Fruit fly (Drosophila melanogaster) whole organism, prepupa: ENCODE measurements around the gene Syx5.

Experiments used
- Blimp-1 ChIP-seq: fragments of 200-800 bp; sonication (Bioruptor generic); optimal IDR thresholded peaks from 3 replicates; lab custom pipeline; 2017; ENCODE audit warnings: missing biosample characterization, missing genetic modification characterization, mild to moderate bottlenecking, moderate library complexity, missing genetic modification reagents
- CG10631 ChIP-seq: fragments of 200-800 bp; sonication (Bioruptor generic); optimal IDR thresholded peaks from 2 replicates; lab custom pipeline; 2016; ENCODE audit warnings: missing biosample characterization, missing genetic modification characterization
- CG11294 ChIP-seq: fragments of 200-800 bp; sonication (Bioruptor generic); IDR thresholded peaks from 2 replicates; pipeline ENCODE4 v1.3.6; 2022; ENCODE audit warnings: missing biosample characterization, missing genetic modification characterization
- CG11762 ChIP-seq: fragments of 200-800 bp; sonication (Bioruptor generic); optimal IDR thresholded peaks from 3 replicates; lab custom pipeline; 2016; ENCODE audit warnings: missing biosample characterization, missing genetic modification characterization; ENCODE audit not compliant: insufficient read depth
- CG11902 ChIP-seq: fragments of 200-800 bp; sonication (Bioruptor generic); optimal IDR thresholded peaks from 3 replicates; lab custom pipeline; 2016; ENCODE audit warnings: missing biosample characterization, missing genetic modification characterization
- CG15336 ChIP-seq: fragments of 200-800 bp; sonication (Bioruptor generic); IDR thresholded peaks from 2 replicates; pipeline ENCODE4 v1.3.6; 2022; ENCODE audit warnings: missing biosample characterization, missing genetic modification characterization
- CG1621 ChIP-seq: fragments of 200-800 bp; sonication (Bioruptor generic); optimal IDR thresholded peaks from 3 replicates; lab custom pipeline; 2018; ENCODE audit warnings: missing biosample characterization, mild to moderate bottlenecking, missing genetic modification characterization
- CG16779 ChIP-seq: fragments of 200-800 bp; sonication (Bioruptor generic); optimal IDR thresholded peaks from 3 replicates; lab custom pipeline; 2017; ENCODE audit warnings: missing biosample characterization, mild to moderate bottlenecking, missing genetic modification characterization
- CG3032 ChIP-seq: fragments of 200-800 bp; optimal IDR thresholded peaks from 2 replicates; lab custom pipeline; 2019; ENCODE audit warnings: missing biosample characterization, mild to moderate bottlenecking, missing genetic modification characterization, moderate library complexity
- CG31627 ChIP-seq: fragments of 200-800 bp; sonication (Bioruptor generic); optimal IDR thresholded peaks from 3 replicates; lab custom pipeline; 2016; ENCODE audit warnings: missing biosample characterization, missing genetic modification characterization
- CG34406 ChIP-seq: fragments of 200-800 bp; sonication (Bioruptor generic); optimal IDR thresholded peaks from 3 replicates; lab custom pipeline; 2016; ENCODE audit warnings: missing biosample characterization, missing genetic modification characterization
- CG3919 ChIP-seq: fragments of 200-800 bp; sonication (Bioruptor generic); optimal IDR thresholded peaks from 3 replicates; lab custom pipeline; 2016; ENCODE audit warnings: missing biosample characterization, missing genetic modification characterization
- CG4318 ChIP-seq: fragments of 200-800 bp; sonication (Bioruptor generic); optimal IDR thresholded peaks from 3 replicates; lab custom pipeline; 2017; ENCODE audit warnings: missing biosample characterization, mild to moderate bottlenecking, missing genetic modification characterization
- CG6163 ChIP-seq: fragments of 200-800 bp; sonication (Bioruptor generic); IDR thresholded peaks from 3 replicates; pipeline ENCODE4 v1.3.6; 2022; ENCODE audit warnings: missing biosample characterization, missing genetic modification characterization
- CG6276 ChIP-seq: fragments of 200-800 bp; sonication (Bioruptor generic); optimal IDR thresholded peaks from 2 replicates; lab custom pipeline; 2017; ENCODE audit warnings: missing biosample characterization, mild to moderate bottlenecking, missing genetic modification characterization
- CG6808 ChIP-seq: fragments of 200-800 bp; sonication (Bioruptor generic); optimal IDR thresholded peaks from 3 replicates; lab custom pipeline; 2017; ENCODE audit warnings: missing biosample characterization, missing genetic modification characterization, mild to moderate bottlenecking, moderate library complexity, missing genetic modification reagents
- CG6854 ChIP-seq: fragments of 200-800 bp; sonication (Bioruptor generic); optimal IDR thresholded peaks from 2 replicates; lab custom pipeline; 2017; ENCODE audit warnings: missing biosample characterization, mild to moderate bottlenecking, missing genetic modification characterization
- CG8119 ChIP-seq: fragments of 200-800 bp; sonication (Bioruptor generic); IDR thresholded peaks from 3 replicates; pipeline ENCODE4 v1.3.6; 2022; ENCODE audit warnings: missing biosample characterization, missing genetic modification characterization
- CG8319 ChIP-seq: fragments of 200-800 bp; sonication (Bioruptor generic); optimal IDR thresholded peaks from 3 replicates; lab custom pipeline; 2016; ENCODE audit warnings: missing biosample characterization, missing genetic modification characterization
- CG8632 ChIP-seq: fragments of 200-800 bp; sonication (Bioruptor generic); optimal IDR thresholded peaks from 3 replicates; lab custom pipeline; 2016; ENCODE audit warnings: missing biosample characterization, missing genetic modification characterization
- CG9139 ChIP-seq: fragments of 200-800 bp; sonication (Bioruptor generic); optimal IDR thresholded peaks from 3 replicates; lab custom pipeline; 2017; ENCODE audit warnings: missing biosample characterization, mild to moderate bottlenecking, missing genetic modification characterization
- Eip75B ChIP-seq: fragments of 200-800 bp; sonication (Bioruptor generic); optimal IDR thresholded peaks from 3 replicates; lab custom pipeline; 2016; ENCODE audit warnings: missing biosample characterization, missing genetic modification characterization
- Ets21C ChIP-seq: fragments of 200-800 bp; sonication (Bioruptor generic); optimal IDR thresholded peaks from 3 replicates; lab custom pipeline; 2016; ENCODE audit warnings: missing biosample characterization, missing genetic modification characterization
- Lpt ChIP-seq: fragments of 200-800 bp; sonication (Bioruptor generic); optimal IDR thresholded peaks from 3 replicates; lab custom pipeline; 2016; ENCODE audit warnings: missing biosample characterization, missing genetic modification characterization
- Met ChIP-seq: fragments of 200-800 bp; sonication (Bioruptor generic); optimal IDR thresholded peaks from 3 replicates; lab custom pipeline; 2016; ENCODE audit warnings: missing biosample characterization, missing genetic modification characterization
- OdsH ChIP-seq: fragments of 200-800 bp; sonication (Bioruptor generic); optimal IDR thresholded peaks from 3 replicates; lab custom pipeline; 2016; ENCODE audit warnings: missing biosample characterization, missing genetic modification characterization
- Sox102F ChIP-seq: fragments of 200-800 bp; sonication (Bioruptor generic); optimal IDR thresholded peaks from 2 replicates; lab custom pipeline; 2016; ENCODE audit warnings: missing biosample characterization, mild to moderate bottlenecking, missing genetic modification characterization
- Sox14 ChIP-seq: fragments of 200-800 bp; sonication (Bioruptor generic); optimal IDR thresholded peaks from 3 replicates; lab custom pipeline; 2016; ENCODE audit warnings: missing biosample characterization, missing genetic modification characterization
- achi ChIP-seq: fragments of 200-800 bp; sonication (Bioruptor generic); optimal IDR thresholded peaks from 3 replicates; lab custom pipeline; 2016; ENCODE audit warnings: missing biosample characterization, missing genetic modification characterization
- cyc ChIP-seq: fragments of 200-800 bp; sonication (Bioruptor generic); optimal IDR thresholded peaks from 3 replicates; lab custom pipeline; 2016; ENCODE audit warnings: missing biosample characterization, missing genetic modification characterization
- dac ChIP-seq: fragments of 200-800 bp; sonication (Bioruptor generic); optimal IDR thresholded peaks from 2 replicates; lab custom pipeline; 2017; ENCODE audit warnings: missing biosample characterization, mild to moderate bottlenecking, missing genetic modification characterization
- dsx ChIP-seq: fragments of 200-800 bp; optimal IDR thresholded peaks from 3 replicates; lab custom pipeline; 2019; ENCODE audit warnings: missing biosample characterization, mild to moderate bottlenecking, missing genetic modification characterization, moderate library complexity; ENCODE audit not compliant: poor library complexity, severe bottlenecking
- eg ChIP-seq: fragments of 200-800 bp; sonication (Bioruptor generic); IDR thresholded peaks from 3 replicates; pipeline ENCODE4 v1.3.6; 2022; ENCODE audit warnings: missing biosample characterization, missing genetic modification characterization
- esn ChIP-seq: fragments of 200-800 bp; sonication (Bioruptor generic); optimal IDR thresholded peaks from 2 replicates; lab custom pipeline; 2016; ENCODE audit warnings: missing biosample characterization, mild to moderate bottlenecking, missing genetic modification characterization, moderate library complexity
- fd59A ChIP-seq: fragments of 200-800 bp; sonication (Bioruptor generic); optimal IDR thresholded peaks from 2 replicates; lab custom pipeline; 2017; ENCODE audit warnings: missing biosample characterization, mild to moderate bottlenecking, missing genetic modification characterization, missing genetic modification reagents
- fd85E ChIP-seq: fragments of 200-800 bp; sonication (Bioruptor generic); optimal IDR thresholded peaks from 3 replicates; lab custom pipeline; 2016; ENCODE audit warnings: missing biosample characterization, missing genetic modification characterization
- lz ChIP-seq: fragments of 200-800 bp; sonication (Bioruptor generic); optimal IDR thresholded peaks from 3 replicates; lab custom pipeline; 2016; ENCODE audit warnings: missing biosample characterization, missing genetic modification characterization
- spab ChIP-seq: fragments of 200-800 bp; sonication (Bioruptor generic); optimal IDR thresholded peaks from 2 replicates; lab custom pipeline; 2017; ENCODE audit warnings: missing biosample characterization, mild to moderate bottlenecking, missing genetic modification characterization, missing genetic modification reagents
- ss ChIP-seq, 2 experiments: fragments of 200-800 bp; sonication (Bioruptor generic); optimal IDR thresholded peaks; 2 replicates in 1 of 2; 3 replicates in 1 of 2; lab custom pipeline; 2017 to 2018; ENCODE audit warnings: mild to moderate bottlenecking in 2 of 2, missing biosample characterization in 2 of 2, missing genetic modification characterization in 2 of 2, moderate library complexity in 1 of 2
- svp ChIP-seq: fragments of 200-800 bp; sonication (Bioruptor generic); peaks from one replicate; lab custom pipeline; 2016; ENCODE audit warnings: missing biosample characterization, missing genetic modification characterization

Syx5 gene

DNA sequence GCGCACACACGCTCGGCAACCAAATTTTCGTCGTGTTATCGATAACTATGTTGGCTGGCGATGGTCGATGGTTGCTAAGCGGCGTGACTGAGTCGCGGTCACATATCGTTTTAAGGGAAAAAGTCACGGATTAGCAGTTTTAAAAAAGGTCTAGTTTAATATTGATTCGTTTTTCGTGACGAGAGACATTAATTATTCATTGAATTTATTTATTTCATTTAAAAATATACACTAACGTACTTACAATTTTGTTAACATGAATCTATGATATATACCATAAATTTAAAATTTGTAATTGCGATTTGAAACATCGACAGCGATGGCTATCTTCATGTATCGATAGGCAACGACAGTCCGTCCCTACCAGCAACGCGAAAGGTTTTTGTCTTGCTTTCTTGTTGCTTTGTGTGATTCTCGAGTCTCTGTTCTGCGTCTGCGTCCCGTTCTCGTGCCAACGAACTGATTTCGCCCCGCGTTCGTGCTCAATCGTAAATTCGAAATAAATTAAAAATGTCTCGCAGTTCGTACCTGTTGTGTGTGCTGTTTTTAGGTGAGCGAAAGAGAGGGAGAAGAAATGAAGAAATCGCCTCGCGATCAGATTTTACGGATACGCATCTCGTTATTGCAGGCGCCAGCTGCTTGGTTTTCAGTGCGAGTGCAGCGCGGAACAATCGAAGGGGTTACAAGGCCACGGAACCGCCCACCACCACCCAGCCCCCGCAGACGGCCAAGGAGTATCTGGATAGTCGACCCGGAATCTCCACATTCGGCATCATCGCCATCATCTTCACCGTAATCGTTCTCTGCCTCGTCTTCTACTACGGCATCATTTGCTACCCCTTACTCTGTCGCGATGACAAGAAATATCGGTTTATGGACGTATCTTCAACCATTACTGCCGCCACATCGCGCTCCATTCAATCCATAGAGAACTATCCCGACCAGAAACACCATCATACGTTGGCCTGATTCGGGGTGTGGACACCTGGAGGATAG lies 45.7 kb downstream of the Syx5 start, which contains the start of the genes Hyls1, chif and CG4455 (continued):
- TF ChIP-seq fd59A (no peak), CG8632 (no peak), OdsH (GFP tag; lab: Kevin White, UChicago) (peak; percentile 31), CG16779 (tag; lab: Kevin White, UChicago) (no peak), CG3032 (tag; lab: Kevin White, UChicago) (peak; percentile 55), lz (GFP tag; lab: Kevin White, UChicago) (peak; percentile 36), CG31627 (peak; percentile 24), CG9139 (GFP tag; lab: Kevin White, UChicago) (no peak), fd85E (GFP tag; lab: Kevin White, UChicago) (no peak), CG10631 (GFP tag; lab: Kevin White, UChicago) (peak; percentile 41), dac (GFP tag; lab: Kevin White, UChicago) (no peak), CG8319 (GFP tag; lab: Kevin White, UChicago) (no peak), eg (no peak), Eip75B (GFP tag; lab: Kevin White, UChicago) (no peak), CG1621 (tag; lab: Kevin White, UChicago) (peak; percentile 70), CG8119 (GFP tag; lab: Robert Waterston, UW) (no peak), spab (GFP tag; lab: Kevin White, UChicago) (no peak), CG3919 (GFP tag; lab: Kevin White, UChicago) (no peak), Ets21C (no peak), CG4318 (GFP tag; lab: Kevin White, UChicago) (no peak), CG34406 (peak; percentile 6), Sox14 (GFP tag; lab: Kevin White, UChicago) (peak; percentile 46), Blimp-1 (no peak), Lpt (no peak), Sox102F (GFP tag; lab: Kevin White, UChicago) (peak; percentile 28), Met (GFP tag; lab: Kevin White, UChicago) (no peak), CG11902 (peak; percentile 31), esn (GFP tag; lab: Kevin White, UChicago) (peak; percentile 42), svp (GFP tag; lab: Kevin White, UChicago) (peak; percentile 77), achi (GFP tag; lab: Kevin White, UChicago) (peak; percentile 46), CG6854 (GFP tag; lab: Kevin White, UChicago) (no peak), CG11762 (no peak), CG6808 (GFP tag; lab: Kevin White, UChicago) (peak; percentile 26), CG11294 (GFP tag; lab: Robert Waterston, UW) (no peak), CG6276 (no peak), CG6163 (GFP tag; lab: Robert Waterston, UW) (peak; percentile 34; the same call in 1 of the 3 replicates), cyc (GFP tag; lab: Kevin White, UChicago) (peak; percentile 5), dsx (GFP tag; lab: Kevin White, UChicago) (no peak), CG15336 (no peak)

dm6 chr2L:16353765-16354164 lies 46.6 kb downstream of the Syx5 start:
- TF ChIP-seq CG6808 (GFP tag; lab: Kevin White, UChicago) (peak; percentile 3), svp (GFP tag; lab: Kevin White, UChicago) (peak; percentile 53), CG8319 (GFP tag; lab: Kevin White, UChicago) (no peak), ss (GFP tag; optimal IDR thresholded peaks at IDR 0.05; lab: Kevin White, UChicago) (peak; percentile 10 to 24)
- TF ChIP-seq, all 60 proteins: peak for 3
